Worm (Caenorhabditis elegans): ENCODE results near the gene enri-2.

The enri-2 gene

ce11 chrX:14503800-14504550 is 41.7 kb upstream of the enri-2 start, which contains the start of gene M163.1 (continued):
- TF ChIP-seq zip-2 (tag; optimal IDR thresholded peaks at IDR 0.05) (no peak), pqm-1 (tag; optimal IDR thresholded peaks at IDR 0.05) (peak; percentile 49), lin-29 (GFP tag; IDR thresholded peaks at IDR 0.05) (no peak), snpc-1.2 (GFP tag; IDR thresholded peaks at IDR 0.05) (no peak), hif-1 (tag; optimal IDR thresholded peaks at IDR 0.05) (no peak), daf-8 (GFP tag; IDR thresholded peaks at IDR 0.05) (no peak), lin-39 (tag; optimal IDR thresholded peaks at IDR 0.05) (no peak), fkh-10 (GFP tag; optimal IDR thresholded peaks at IDR 0.05) (no peak), ceh-44 (GFP tag; IDR thresholded peaks at IDR 0.05) (no peak), R02D3.7 (tag; optimal IDR thresholded peaks at IDR 0.05) (no peak), egl-43 (GFP tag; IDR thresholded peaks at IDR 0.05) (0 out of 2 replicates have a peak, but pooled peaks have one; percentile 11), T26A8.4 (GFP tag; IDR thresholded peaks at IDR 0.05) (no peak), daf-12 (tag; optimal IDR thresholded peaks at IDR 0.05) (no peak), jun-1 (tag; optimal IDR thresholded peaks at IDR 0.05) (no peak), aha-1 (tag) (peak; percentile 95), Y75B8A.6 (GFP tag; IDR thresholded peaks at IDR 0.05) (no peak), nhr-10 (tag; optimal IDR thresholded peaks at IDR 0.05) (no peak), nhr-25 (tag; optimal IDR thresholded peaks at IDR 0.05; ENCODE audit: borderline replicate concordance, insufficient read depth) (no peak), lim-7 (GFP tag; IDR thresholded peaks at IDR 0.05) (no peak), hlh-30 (tag; optimal IDR thresholded peaks at IDR 0.05; ENCODE audit: insufficient read depth) (peak; percentile 76), ceh-32 (tag; optimal IDR thresholded peaks at IDR 0.05; ENCODE audit: poor library complexity) (no peak), mes-2 (tag; optimal IDR thresholded peaks at IDR 0.05; ENCODE audit: poor library complexity, severe bottlenecking) (peak; percentile 1), skn-1 (tag; optimal IDR thresholded peaks at IDR 0.05) (no peak), unc-62 (GFP tag; optimal IDR thresholded peaks at IDR 0.05 in 1 of 2) (peak in 1 of 2 experiments; percentile 91), unc-62 (tag; optimal IDR thresholded peaks at IDR 0.05) (no peak), F10B5.3 (tag; optimal IDR thresholded peaks at IDR 0.05) (no peak), zfp-2 (tag; optimal IDR thresholded peaks at IDR 0.05) (no peak), php-3 (GFP tag; IDR thresholded peaks at IDR 0.05) (no peak), hmg-1.1 (GFP tag; IDR thresholded peaks at IDR 0.05) (no peak), T20F7.1 (GFP tag; optimal IDR thresholded peaks at IDR 0.05) (no peak), nhr-237 (tag; optimal IDR thresholded peaks at IDR 0.05) (no peak), ZK337.2 (GFP tag; IDR thresholded peaks at IDR 0.05) (no peak), hlh-11 (tag; optimal IDR thresholded peaks at IDR 0.05) (peak; percentile 38), cey-2 (tag; optimal IDR thresholded peaks at IDR 0.05; ENCODE audit: borderline replicate concordance, insufficient read depth) (no peak), lsy-2 (tag; optimal IDR thresholded peaks at IDR 0.05) (no peak), zag-1 (tag; optimal IDR thresholded peaks at IDR 0.05) (no peak), ctbp-1 (GFP tag; IDR thresholded peaks at IDR 0.05) (no peak), fos-1 (tag; optimal IDR thresholded peaks at IDR 0.05) (no peak), nhr-48 (tag; optimal IDR thresholded peaks at IDR 0.05) (no peak), unc-39 (tag; optimal IDR thresholded peaks at IDR 0.05) (no peak), sdz-12 (GFP tag; optimal IDR thresholded peaks at IDR 0.05) (no peak), nhr-76 (tag; optimal IDR thresholded peaks at IDR 0.05) (no peak), dmd-8 (GFP tag; IDR thresholded peaks at IDR 0.05) (no peak), mxl-3 (GFP tag; optimal IDR thresholded peaks at IDR 0.05) (no peak), ceh-28 (tag; optimal IDR thresholded peaks at IDR 0.05) (no peak), ztf-11 (tag; optimal IDR thresholded peaks at IDR 0.05) (no peak), F49E8.2 (tag; optimal IDR thresholded peaks at IDR 0.05; ENCODE audit: borderline replicate concordance) (no peak), ZK546.5 (tag; optimal IDR thresholded peaks at IDR 0.05) (no peak), mdt-29 (GFP tag; IDR thresholded peaks at IDR 0.05) (0 out of 2 replicates have a peak, but pooled peaks have one; percentile 11), mep-1 (tag; optimal IDR thresholded peaks at IDR 0.05) (no peak), madf-5 (GFP tag; IDR thresholded peaks at IDR 0.05) (no peak)

All from whole organism, L4 larva.